Fruit fly (Drosophila melanogaster): ENCODE data around the gene Aven.

Aven gene

dm6 chrX:12668723-12669122 is 39.3 kb upstream of the Aven start (continued):
- TF ChIP-seq lola (GFP tag; optimal IDR thresholded peaks at IDR 0.05) (no peak), CG34376 (GFP tag; optimal IDR thresholded peaks at IDR 0.05) (peak; percentile 80), CG42726 (GFP tag; IDR thresholded peaks at IDR 0.05; ENCODE audit: partially characterized antibody) (no peak), Rfx (GFP tag; IDR thresholded peaks at IDR 0.05) (0 out of 2 replicates have a peak, but pooled peaks have one; percentile 14), Dip3 (GFP tag; optimal IDR thresholded peaks at IDR 0.05) (no peak), Hey (tag; optimal IDR thresholded peaks at IDR 0.05) (peak; percentile 2), CG8478 (optimal IDR thresholded peaks at IDR 0.05) (no peak)

- TF ChIP-seq gfzf (GFP tag; optimal IDR thresholded peaks at IDR 0.05) (peak; percentile 48), trh (GFP tag; optimal IDR thresholded peaks at IDR 0.05) (no peak), slou (GFP tag; optimal IDR thresholded peaks at IDR 0.05) (no peak), CG1603 (tag; optimal IDR thresholded peaks at IDR 0.05) (peak; percentile 9), Dip3 (GFP tag; optimal IDR thresholded peaks at IDR 0.05) (no peak), Six4 (GFP tag; optimal IDR thresholded peaks at IDR 0.05) (no peak), Nf-YB (GFP tag; optimal IDR thresholded peaks at IDR 0.05) (no peak), bigmax (GFP tag; optimal IDR thresholded peaks at IDR 0.05) (no peak), trem (tag; optimal IDR thresholded peaks at IDR 0.05) (no peak), Vsx1 (GFP tag; optimal IDR thresholded peaks at IDR 0.05) (no peak), Usf (GFP tag; optimal IDR thresholded peaks at IDR 0.05) (no peak), CG5245 (GFP tag; optimal IDR thresholded peaks at IDR 0.05) (no peak), CG7987 (GFP tag; optimal IDR thresholded peaks at IDR 0.05) (no peak), kni (GFP tag; optimal IDR thresholded peaks at IDR 0.05) (peak; percentile 19), CG12659 (GFP tag; optimal IDR thresholded peaks at IDR 0.05) (no peak), unpg (GFP tag; optimal IDR thresholded peaks at IDR 0.05) (no peak), CG18011 (GFP tag; optimal IDR thresholded peaks at IDR 0.05) (no peak), Camta (GFP tag; optimal IDR thresholded peaks at IDR 0.05) (no peak), Fer2 (tag; optimal IDR thresholded peaks at IDR 0.05) (no peak), cg (GFP tag; optimal IDR thresholded peaks at IDR 0.05) (peak; percentile 74), CG11398 (GFP tag; optimal IDR thresholded peaks at IDR 0.05) (no peak), gro (GFP tag; optimal IDR thresholded peaks at IDR 0.05) (no peak), CG14667 (GFP tag; IDR thresholded peaks at IDR 0.05) (no peak), dmrt99B (tag; optimal IDR thresholded peaks at IDR 0.05) (no peak), Meics (GFP tag; optimal IDR thresholded peaks at IDR 0.05) (no peak), CG9797 (GFP tag; optimal IDR thresholded peaks at IDR 0.05) (peak; percentile 5), dati (GFP tag; IDR thresholded peaks at IDR 0.05) (no peak), CG8924 (tag; optimal IDR thresholded peaks at IDR 0.05) (no peak), CG4854 (GFP tag; optimal IDR thresholded peaks at IDR 0.05) (no peak), Dfd (GFP tag; optimal IDR thresholded peaks at IDR 0.05) (no peak), Bgb (GFP tag; IDR thresholded peaks at IDR 0.05; ENCODE audit: partially characterized antibody) (no peak), MESR4 (GFP tag; optimal IDR thresholded peaks at IDR 0.05) (no peak), CG12391 (tag; optimal IDR thresholded peaks at IDR 0.05) (no peak), mld (GFP tag; IDR thresholded peaks at IDR 0.05; ENCODE audit: partially characterized antibody) (no peak), CG17186 (GFP tag; optimal IDR thresholded peaks at IDR 0.05) (no peak), dm (GFP tag; optimal IDR thresholded peaks at IDR 0.05) (peak; percentile 30), BEAF-32 (GFP tag; optimal IDR thresholded peaks at IDR 0.05) (no peak), chinmo (GFP tag; IDR thresholded peaks at IDR 0.05; ENCODE audit: partially characterized antibody) (0 out of 4 replicates have a peak, but pooled peaks have one; percentile 72), CG6791 (GFP tag; IDR thresholded peaks at IDR 0.05; ENCODE audit: partially characterized antibody) (peak; percentile 45; the same call in 1 of the 3 replicates), tin (GFP tag; optimal IDR thresholded peaks at IDR 0.05) (no peak), Hey (tag; optimal IDR thresholded peaks at IDR 0.05) (no peak), wor (GFP tag; IDR thresholded peaks at IDR 0.05) (no peak)
These were observed 38.3 kb upstream of the Aven start for dm6 chrX:12667600-12668250.
